Fruit fly (Drosophila melanogaster) whole organism, wandering third instar larva: ENCODE results near the gene mei-9.

ENCODE experiments used
- N ChIP-seq: fragments of >200 bp; optimal IDR thresholded peaks from 2 replicates; lab custom pipeline; 2018; ENCODE audit warnings: missing biosample characterization, missing external identifiers, missing genetic modification characterization
- Vsx2 ChIP-seq: fragments of 200-300, 225-300 bp; sonication (Bioruptor generic); optimal IDR thresholded peaks from 2 replicates; lab custom pipeline; 2018; ENCODE audit warnings: missing biosample characterization, missing genetic modification characterization; ENCODE audit not compliant: partially characterized antibody
- lola ChIP-seq: fragments of >200 bp; optimal IDR thresholded peaks from 2 replicates; lab custom pipeline; 2017; ENCODE audit warnings: missing biosample characterization, missing genetic modification characterization

DNA sequence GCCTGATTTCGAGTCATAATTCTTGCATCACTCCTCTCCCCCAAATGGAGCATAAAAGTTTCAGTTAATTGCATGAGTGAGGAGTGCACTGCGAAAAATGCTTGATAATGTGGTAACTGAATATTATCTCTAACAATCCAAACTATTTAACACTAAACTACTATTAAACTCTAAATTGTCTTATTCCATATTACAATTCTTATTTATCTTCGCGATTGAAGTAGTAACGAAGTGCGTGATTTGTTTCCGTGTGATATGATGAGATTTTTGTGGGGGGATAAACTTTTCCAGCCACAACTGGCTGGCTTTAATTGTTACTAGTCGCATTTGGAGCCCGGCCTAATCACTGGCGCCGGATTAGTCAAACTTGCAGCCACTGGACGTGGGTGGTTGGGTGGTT is 54.3 kb downstream of the mei-9 start:
- no peak for TF ChIP-seq N (GFP tag; lab: Kevin White, UChicago)
- no peak for TF ChIP-seq Vsx2 (GFP tag; lab: Kevin White, UChicago)
- no peak for TF ChIP-seq lola (GFP tag; lab: Kevin White, UChicago)
